Fruit fly (Drosophila melanogaster) whole organism, embryonic: ENCODE results near the gene PRL-1.

ENCODE experiments used
- CG2712 ChIP-seq: fragments of 200-800 bp; optimal IDR thresholded peaks from 3 replicates; lab custom pipeline; 2019; ENCODE audit warnings: missing biosample characterization, mild to moderate bottlenecking, missing genetic modification characterization, moderate library complexity
- ac ChIP-seq: fragments of 200-800 bp; sonication (Bioruptor generic); optimal IDR thresholded peaks from 3 replicates; lab custom pipeline; 2017; ENCODE audit warnings: missing biosample characterization, mild to moderate bottlenecking, missing genetic modification characterization

DNA sequence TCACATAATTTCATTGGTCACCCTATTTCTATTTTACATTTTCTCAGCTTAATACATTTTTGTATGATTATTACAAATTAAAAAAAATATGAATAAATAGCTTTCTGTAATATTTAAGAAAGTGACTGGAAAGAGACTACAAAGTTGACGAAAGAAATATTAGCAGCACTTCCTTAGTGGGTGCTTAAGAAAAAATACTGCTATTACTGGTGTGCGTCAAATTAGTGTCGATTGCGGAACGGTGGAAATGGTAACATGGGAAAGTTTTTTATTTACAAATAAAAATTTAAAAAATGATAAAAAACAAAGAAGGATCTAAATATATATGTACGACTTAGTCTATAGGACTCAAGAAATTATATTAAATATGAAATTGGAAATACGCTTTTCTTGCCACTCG lies 33.4 kb downstream of the PRL-1 start:
- no peak for TF ChIP-seq CG2712 (tag; lab: Kevin White, UChicago)
- TF ChIP-seq ac (GFP tag; lab: Kevin White, UChicago) = no peak
